Fruit fly (Drosophila melanogaster) whole organism: Measurements from ENCODE around the gene Blm.

ENCODE experiments used
- CG8478 ChIP-seq: fragments of >200 bp; optimal IDR thresholded peaks from 2 replicates; lab custom pipeline; 2018; ENCODE audit warnings: inconsistent platforms
- Dll ChIP-seq: fragments of >200 bp; optimal IDR thresholded peaks from 2 replicates; lab custom pipeline; 2017
- EcR ChIP-seq, 2 experiments: fragments of >200 bp; optimal IDR thresholded peaks; 2 replicates each; lab custom pipeline; 2017; ENCODE audit warnings: missing biosample characterization in 2 of 2, missing genetic modification characterization in 2 of 2, missing genetic modification reagents in 2 of 2
- pan ChIP-seq: fragments of >200 bp; optimal IDR thresholded peaks from 2 replicates; lab custom pipeline; 2017
- psq ChIP-seq: fragments of >200 bp; optimal IDR thresholded peaks from 2 replicates; lab custom pipeline; 2017
- usp ChIP-seq: fragments of >200 bp; optimal IDR thresholded peaks from 2 replicates; lab custom pipeline; 2017; ENCODE audit warnings: missing biosample characterization, missing genetic modification characterization, mixed read lengths

The Blm gene

DNA sequence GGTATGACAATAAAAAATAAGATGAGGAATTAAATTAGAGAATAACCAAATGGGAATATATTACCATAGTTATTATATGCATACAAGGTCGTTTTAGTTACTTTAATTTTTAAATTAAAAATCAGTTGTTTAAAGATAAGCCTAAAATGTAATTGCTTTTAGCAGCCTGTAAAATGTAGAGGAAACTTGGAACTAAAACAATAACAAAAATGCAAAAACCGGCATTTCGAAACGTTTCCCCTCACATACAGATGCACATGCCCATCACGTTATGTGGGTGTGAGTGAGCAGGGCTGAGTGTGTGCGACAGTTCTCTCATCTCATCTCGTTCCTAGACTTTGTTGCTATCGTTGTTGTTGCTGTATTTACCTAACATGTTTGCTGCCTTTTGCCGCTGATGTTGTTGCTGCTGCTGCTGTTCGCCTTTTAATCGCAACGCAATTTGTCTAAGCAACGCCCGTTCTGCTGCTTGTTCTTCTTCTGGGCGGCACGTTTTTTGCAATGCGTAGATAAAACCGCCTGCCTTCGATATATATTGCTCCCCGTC, 17.7 kb upstream of the Blm start:
- TF ChIP-seq CG8478 (no peak), pan (lab: Kevin White, UChicago) (no peak), EcR (GFP tag; optimal IDR thresholded peaks at IDR 0.05; lab: Kevin White, UChicago) (no peak), Dll (no peak), usp (GFP tag; lab: Kevin White, UChicago) (no peak), psq (no peak)

DNA sequence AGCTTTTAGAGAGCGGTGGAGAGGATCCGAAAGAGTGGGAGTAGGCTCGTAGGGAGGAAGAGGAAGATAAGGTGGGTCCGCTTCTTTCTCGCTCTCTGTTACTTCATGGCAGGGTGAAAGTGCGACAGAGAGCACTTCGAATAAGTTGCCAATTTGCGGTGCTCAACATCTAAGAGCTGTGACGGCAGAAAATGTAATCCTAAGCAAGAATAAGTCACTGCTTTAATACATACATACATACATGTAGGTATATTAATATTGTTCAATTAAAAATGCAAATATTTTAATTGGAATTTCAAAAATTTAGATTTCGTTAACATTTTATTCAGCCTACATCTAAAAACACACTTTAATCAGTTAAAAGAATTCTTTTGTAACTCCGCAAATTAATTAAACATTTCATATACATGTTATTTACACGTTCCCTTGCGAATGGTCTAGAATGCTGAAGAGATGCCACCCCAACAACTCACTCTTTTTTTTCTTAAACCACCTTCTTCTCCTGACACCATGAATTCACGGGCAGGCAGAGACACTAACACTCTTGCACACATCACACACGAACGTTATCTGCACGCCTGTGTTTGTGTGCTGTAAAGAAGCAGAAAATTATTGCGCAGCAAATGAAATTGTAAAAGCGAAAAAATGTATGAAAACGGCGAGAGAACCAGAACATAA, 17.1 kb upstream of the Blm start:
- TF ChIP-seq CG8478 (no peak), EcR (GFP tag; optimal IDR thresholded peaks at IDR 0.05; lab: Kevin White, UChicago) (no peak), psq (no peak), Dll (no peak), usp (GFP tag; lab: Kevin White, UChicago) (no peak), pan (lab: Kevin White, UChicago) (no peak)

DNA sequence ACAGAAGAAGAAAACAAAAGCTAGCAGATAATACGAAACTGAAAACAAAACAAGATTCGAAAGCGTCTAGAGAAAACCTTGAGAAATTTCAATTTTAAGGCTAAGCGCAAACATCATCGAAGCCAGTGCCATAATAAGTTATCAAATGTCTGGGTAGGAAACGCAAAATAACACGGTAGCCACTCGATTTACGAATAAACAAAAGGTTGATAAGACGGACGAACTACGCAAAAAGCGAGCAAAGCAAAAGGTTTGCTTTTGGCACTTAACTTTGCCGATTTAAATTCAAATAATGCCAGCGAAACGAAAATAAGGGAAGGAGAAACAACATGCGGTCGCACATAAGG, 16.6 kb upstream of the Blm start:
- TF ChIP-seq psq (no peak), pan (lab: Kevin White, UChicago) (no peak), Dll (no peak), CG8478 (no peak), usp (GFP tag; lab: Kevin White, UChicago) (no peak), EcR (GFP tag; optimal IDR thresholded peaks at IDR 0.05; lab: Kevin White, UChicago) (no peak)

DNA sequence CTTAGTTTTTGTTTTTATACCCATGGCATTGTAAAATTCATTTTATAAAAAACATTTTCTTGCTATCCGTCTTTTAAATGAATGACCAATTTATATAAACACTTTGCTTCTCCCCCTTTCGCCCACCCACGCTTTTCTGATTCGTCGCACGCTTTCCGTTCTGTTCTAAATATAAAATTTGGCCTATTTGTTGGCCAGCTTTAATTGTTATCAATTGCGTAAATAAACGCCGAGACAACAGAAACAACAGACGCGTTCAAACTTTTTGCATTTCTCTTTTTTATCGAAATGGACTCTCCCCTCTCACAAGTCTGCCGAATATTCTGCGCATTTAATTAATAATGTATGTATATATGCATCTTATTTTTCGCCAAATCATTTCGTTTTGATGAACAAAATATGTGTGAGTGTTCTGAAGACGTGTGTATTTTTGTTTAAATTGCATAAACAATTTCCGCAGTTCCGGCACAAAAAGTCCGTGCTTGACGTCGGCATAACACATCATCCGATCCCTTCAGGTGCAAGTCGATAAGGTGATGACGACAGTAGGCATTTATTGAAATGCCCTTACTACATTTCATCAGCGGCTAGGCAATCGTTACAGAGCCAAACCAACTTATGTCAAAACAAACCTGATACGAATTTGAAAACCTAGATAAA, 15.7 kb upstream of the Blm start:
- TF ChIP-seq psq (no peak), Dll (no peak), pan (lab: Kevin White, UChicago) (no peak), usp (GFP tag; lab: Kevin White, UChicago) (no peak), EcR (GFP tag; optimal IDR thresholded peaks at IDR 0.05; lab: Kevin White, UChicago) (no peak), CG8478 (no peak)

DNA sequence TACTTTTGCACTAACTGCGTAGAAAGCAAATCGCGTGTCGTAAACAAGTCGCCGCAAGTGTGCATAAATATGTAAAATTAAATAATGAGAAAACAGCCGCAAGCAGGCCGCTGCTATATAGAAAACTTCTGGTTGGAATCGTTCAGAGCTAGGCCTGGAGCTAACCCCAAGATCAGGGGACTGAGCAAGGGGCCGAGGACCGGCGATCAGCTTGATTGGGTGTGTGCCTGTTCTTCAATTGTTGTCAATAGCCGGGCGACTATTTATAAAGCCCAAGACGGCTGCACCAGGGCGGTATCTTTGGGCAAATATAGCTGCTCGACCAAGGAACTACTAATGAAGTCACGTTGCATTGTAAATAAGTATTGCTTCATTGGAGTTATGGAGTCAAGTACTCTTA, 15.2 kb upstream of the Blm start:
- no peak for TF ChIP-seq psq
- TF ChIP-seq EcR (GFP tag; optimal IDR thresholded peaks at IDR 0.05; lab: Kevin White, UChicago) = no peak
- TF ChIP-seq pan (lab: Kevin White, UChicago) = no peak
- TF ChIP-seq CG8478 = no peak
- TF ChIP-seq Dll = no peak
- TF ChIP-seq usp (GFP tag; lab: Kevin White, UChicago) = no peak

DNA sequence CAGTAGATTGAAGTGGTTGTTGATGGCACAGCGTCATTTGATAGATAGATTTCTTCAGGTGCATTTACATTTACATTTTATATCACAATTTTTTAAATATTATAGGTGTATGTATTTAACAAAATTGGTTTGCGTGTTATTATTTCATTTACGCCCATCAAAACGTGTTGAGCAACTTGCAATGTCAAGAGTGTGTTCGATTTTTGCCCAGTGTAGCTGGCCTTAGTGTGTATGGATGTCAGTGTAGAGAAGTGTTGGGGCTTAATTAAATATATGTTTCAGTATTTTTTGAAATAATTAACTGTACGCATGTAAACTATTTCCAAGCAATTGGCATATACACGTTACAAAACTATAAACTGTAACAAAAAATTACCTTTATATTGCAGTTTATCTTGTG, 10.2 kb upstream of the Blm start:
- TF ChIP-seq EcR (GFP tag; optimal IDR thresholded peaks at IDR 0.05; lab: Kevin White, UChicago) = no peak

DNA sequence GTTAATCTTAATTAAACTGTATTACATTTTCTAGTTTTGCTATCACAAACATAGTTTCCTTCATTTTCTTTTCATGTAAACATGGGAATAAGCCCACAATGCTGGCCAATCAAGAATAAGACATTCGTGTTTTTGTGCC, 8.6 kb upstream of the Blm start, which contains the start of gene CG43062:
Gene CG43062, plus strand, starts transcription at position 40 of the 139 bp plus-strand sequence.
- no peak for TF ChIP-seq psq
- TF ChIP-seq usp (GFP tag; lab: Kevin White, UChicago) = no peak
- TF ChIP-seq EcR (GFP tag; optimal IDR thresholded peaks at IDR 0.05; lab: Kevin White, UChicago) = no peak
- no peak for TF ChIP-seq pan (lab: Kevin White, UChicago)
- TF ChIP-seq Dll = no peak
- TF ChIP-seq CG8478 = no peak

DNA sequence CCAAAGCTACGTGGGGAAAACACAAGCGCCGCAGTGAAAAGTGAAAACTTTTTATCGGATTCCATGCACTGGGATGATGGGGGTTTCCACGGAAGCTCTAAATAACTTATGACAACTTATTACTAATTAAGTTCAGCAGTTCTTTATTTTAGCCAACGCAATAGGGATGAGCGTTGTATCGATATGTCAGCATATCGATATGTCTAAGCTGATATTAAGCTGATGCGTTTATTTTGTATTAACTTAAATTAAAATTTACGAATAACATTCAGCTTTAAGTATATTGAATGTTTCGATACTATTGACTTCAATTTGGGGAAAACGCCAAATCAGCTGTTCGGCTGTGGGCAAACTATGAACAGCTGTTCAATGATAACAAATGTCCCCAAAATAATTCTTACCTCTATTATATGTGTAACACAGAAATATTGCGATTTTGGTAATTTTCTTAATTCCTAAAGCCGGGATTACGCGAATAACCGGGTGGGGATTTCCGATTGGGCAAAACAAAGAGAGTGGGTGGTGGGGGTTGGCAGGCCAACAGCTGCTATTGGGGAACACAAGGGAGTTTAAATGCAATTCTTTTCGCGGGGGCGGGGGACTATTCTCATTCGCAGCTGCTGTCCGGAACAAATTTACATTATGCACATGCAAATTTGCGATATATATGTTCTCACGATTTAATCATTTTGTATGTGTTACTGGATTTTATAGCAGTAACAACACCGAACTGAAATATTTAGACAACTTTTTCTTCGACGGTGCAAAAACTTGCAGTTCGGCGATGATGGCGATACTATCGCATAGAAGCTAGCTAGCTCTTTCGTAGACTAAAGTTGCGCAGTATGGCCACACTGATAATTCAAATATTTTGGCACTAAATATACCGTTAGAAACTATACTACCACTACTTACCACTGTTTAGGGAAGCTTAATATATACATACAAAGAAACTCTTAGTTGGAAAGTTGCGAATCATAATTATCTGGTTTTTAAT, 8.0 kb upstream of the Blm start, which contains the start of gene CG6923:
Gene CG6923, minus strand, starts transcription at position 733 of the 997 bp plus-strand sequence.
- TF ChIP-seq psq = no peak
- TF ChIP-seq CG8478 = no peak
- TF ChIP-seq Dll = no peak
- no peak for TF ChIP-seq usp (GFP tag; lab: Kevin White, UChicago)
- TF ChIP-seq pan (lab: Kevin White, UChicago) = no peak
- no peak for TF ChIP-seq EcR (GFP tag; optimal IDR thresholded peaks at IDR 0.05; lab: Kevin White, UChicago)

DNA sequence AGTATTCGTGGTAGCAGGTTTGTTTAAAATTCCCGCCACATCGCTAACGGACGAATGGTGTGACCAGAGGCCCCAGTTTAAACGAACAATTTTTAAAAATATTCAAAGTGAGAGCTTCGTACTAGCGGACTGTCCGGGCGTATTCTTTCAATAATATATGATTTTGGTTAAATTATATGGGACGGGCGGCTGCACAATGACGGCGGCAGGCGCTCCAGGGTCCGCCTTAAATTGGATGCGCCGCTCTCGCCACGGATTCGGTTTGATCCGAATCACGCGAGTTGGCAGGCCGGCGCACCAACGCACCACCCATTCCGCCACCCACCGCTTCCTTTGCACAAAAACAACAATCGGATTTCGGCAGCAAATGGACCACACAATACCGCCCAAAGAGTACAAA, 6.2 kb downstream of the Blm start, which contains the start of gene CG14721:
Gene CG14721, plus strand, starts transcription at position 111 of the 400 bp plus-strand sequence.
- TF ChIP-seq usp (GFP tag; lab: Kevin White, UChicago) (no peak), psq (no peak), Dll (no peak)

DNA sequence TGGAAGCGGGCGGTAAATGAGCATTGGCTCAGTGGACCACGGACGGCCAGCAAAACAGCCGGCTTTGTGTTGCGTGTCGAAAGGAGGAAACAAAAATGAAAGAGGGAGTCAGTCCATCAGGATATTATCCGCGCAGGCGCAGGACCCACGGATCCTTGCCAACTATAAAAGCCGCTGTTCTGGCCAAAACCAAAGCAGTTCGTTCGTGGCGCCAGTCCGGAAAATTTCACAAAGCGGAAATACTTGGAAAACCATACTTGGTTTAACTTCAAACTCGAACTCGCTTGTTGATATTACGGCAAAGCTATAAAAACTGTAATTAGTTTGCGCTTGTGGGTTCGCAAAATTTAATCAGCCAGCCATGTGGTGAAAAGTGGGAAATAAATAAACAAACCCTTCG, 20.0 kb downstream of the Blm start, which contains the start of gene CG12594:
Gene CG12594, plus strand, starts transcription at position 142 of the 400 bp plus-strand sequence.
- TF ChIP-seq usp (GFP tag; lab: Kevin White, UChicago) (no peak), EcR (GFP tag; optimal IDR thresholded peaks at IDR 0.05; lab: Kevin White, UChicago) (no peak), CG8478 (no peak), pan (lab: Kevin White, UChicago) (no peak), Dll (no peak), psq (no peak)

DNA sequence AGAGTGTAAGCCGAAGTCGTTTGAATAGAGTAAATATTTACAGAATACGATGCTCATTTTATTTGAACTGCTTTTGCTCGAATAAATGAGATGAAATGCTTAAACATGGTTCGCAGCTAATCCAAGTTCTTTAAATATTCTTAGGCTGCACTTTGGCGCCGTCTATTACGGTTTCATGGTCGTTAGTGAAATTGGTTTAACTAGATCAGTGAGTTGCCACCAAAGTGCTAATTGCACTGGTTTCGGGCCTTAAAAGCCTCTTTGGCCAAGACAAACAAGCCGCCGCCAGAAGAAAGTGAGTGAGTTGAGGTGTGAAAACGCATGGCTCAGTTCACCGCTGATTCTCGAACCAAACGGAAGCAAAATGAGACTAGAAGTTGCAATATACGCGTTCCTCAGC, 30.2 kb downstream of the Blm start, which contains the start of gene CG14720:
Gene CG14720, plus strand, starts transcription at position 301 of the 400 bp plus-strand sequence.
- TF ChIP-seq CG8478 (no peak), pan (lab: Kevin White, UChicago) (no peak), psq (no peak), usp (GFP tag; lab: Kevin White, UChicago) (no peak), Dll (no peak), EcR (GFP tag; optimal IDR thresholded peaks at IDR 0.05; lab: Kevin White, UChicago) (no peak)

DNA sequence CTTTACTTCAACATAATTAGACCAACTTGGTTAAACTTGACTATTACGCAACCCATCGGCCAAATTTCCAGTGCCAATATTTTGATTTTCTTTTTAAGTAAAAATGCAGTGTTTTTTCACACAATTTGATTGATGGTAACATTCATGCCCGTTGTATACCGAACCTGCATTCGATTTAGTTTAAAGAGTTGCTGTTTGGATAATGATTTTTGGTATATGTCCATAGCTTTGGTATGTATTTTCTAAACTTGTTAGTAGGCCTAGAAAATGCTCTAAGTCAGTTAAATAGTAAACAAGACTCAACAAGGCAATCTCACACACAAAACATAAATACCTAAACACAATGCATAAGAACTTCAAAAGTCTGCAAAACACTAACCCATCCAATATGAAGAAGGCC, 37.9 kb downstream of the Blm start, which contains the start of gene I-t:
Gene I-t, plus strand, starts transcription at position 301 of the 400 bp plus-strand sequence.
- TF ChIP-seq Dll (no peak), EcR (GFP tag; optimal IDR thresholded peaks at IDR 0.05; lab: Kevin White, UChicago) (no peak), psq (no peak), usp (GFP tag; lab: Kevin White, UChicago) (no peak)
